Worm (Caenorhabditis elegans): Measurements from ENCODE around the gene T19C3.6.
A peak's percentile ranks its signal among the peaks of the same experiment; 100 is the strongest.

The T19C3.6 gene

ce11 chrIII:636067-636466 is 4.7 kb upstream of the T19C3.6 start, which contains the start of gene T19C3.7:
Gene T19C3.7 (minus strand): TSS chrIII:636167.
- TF ChIP-seq T22C8.4 (GFP tag; IDR thresholded peaks at IDR 0.05) (no peak), ztf-23 (GFP tag; IDR thresholded peaks at IDR 0.05) (no peak), med-1 (GFP tag; optimal IDR thresholded peaks at IDR 0.05; ENCODE audit: insufficient read depth) (no peak), flt-1 (GFP tag; IDR thresholded peaks at IDR 0.05) (no peak), ztf-29 (GFP tag; IDR thresholded peaks at IDR 0.05) (no peak), tab-1 (GFP tag; IDR thresholded peaks at IDR 0.05) (no peak), ref-1 (GFP tag; conservative IDR thresholded peaks at IDR 0.05) (no peak), cog-1 (tag; optimal IDR thresholded peaks at IDR 0.05) (no peak), klf-2 (GFP tag; conservative IDR thresholded peaks at IDR 0.05) (no peak)

- TF ChIP-seq med-1 (GFP tag; optimal IDR thresholded peaks at IDR 0.05; ENCODE audit: insufficient read depth) (no peak), ref-1 (GFP tag; conservative IDR thresholded peaks at IDR 0.05) (no peak)
These were observed 3.3 kb upstream of the T19C3.6 start, which contains the start of gene fem-2 for ce11 chrIII:634618-635017. Gene fem-2 (minus strand): TSS chrIII:634626.

DNA sequence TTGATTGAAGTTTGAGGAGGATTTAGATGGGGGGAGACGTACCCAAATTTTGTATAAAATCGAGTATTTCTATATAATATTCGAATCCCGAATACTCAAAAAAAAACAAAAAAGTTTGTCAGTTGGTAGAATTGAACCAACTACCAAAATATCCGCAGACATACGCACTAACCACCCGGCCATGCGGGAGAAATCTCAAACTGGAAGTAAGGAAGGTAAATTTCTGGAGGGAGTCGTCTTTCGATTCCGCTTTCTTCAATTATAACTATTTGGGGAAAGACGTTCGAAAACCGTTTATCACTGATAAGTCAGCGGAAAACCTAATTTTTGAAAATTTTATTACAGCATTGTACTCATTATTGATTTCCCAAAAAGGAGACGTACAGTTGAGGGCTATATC is 2.4 kb downstream of the T19C3.6 start:
- TF ChIP-seq ref-1 (GFP tag; conservative IDR thresholded peaks at IDR 0.05) (0 out of 2 replicates have a peak, but pooled peaks have one; percentile 16), tab-1 (GFP tag; IDR thresholded peaks at IDR 0.05) (peak; percentile 10; the same call in 1 of the 2 replicates), flt-1 (GFP tag; IDR thresholded peaks at IDR 0.05) (peak; percentile 73), klf-2 (GFP tag; conservative IDR thresholded peaks at IDR 0.05) (peak; percentile 51; the same call in 1 of the 2 replicates), ztf-23 (GFP tag; IDR thresholded peaks at IDR 0.05) (peak; percentile 54; the same call in 1 of the 2 replicates)

ce11 chrIII:627838-628237 is 3.5 kb downstream of the T19C3.6 start, which contains the start of gene T19C3.5:
Gene T19C3.5 (minus strand): TSS chrIII:627938.
- no peak for TF ChIP-seq ref-1 (GFP tag; conservative IDR thresholded peaks at IDR 0.05)
- no peak for TF ChIP-seq klf-2 (GFP tag; conservative IDR thresholded peaks at IDR 0.05)
- TF ChIP-seq med-1 (GFP tag; optimal IDR thresholded peaks at IDR 0.05; ENCODE audit: insufficient read depth), result no peak

- no peak for TF ChIP-seq cog-1 (tag; optimal IDR thresholded peaks at IDR 0.05)
- no peak for TF ChIP-seq tab-1 (GFP tag; IDR thresholded peaks at IDR 0.05)
- no peak for TF ChIP-seq T22C8.4 (GFP tag; IDR thresholded peaks at IDR 0.05)
- TF ChIP-seq ztf-23 (GFP tag; IDR thresholded peaks at IDR 0.05), result no peak
- no peak for TF ChIP-seq med-1 (GFP tag; optimal IDR thresholded peaks at IDR 0.05; ENCODE audit: insufficient read depth)
These were observed 5.2 kb downstream of the T19C3.6 start for ce11 chrIII:626091-626490.

DNA sequence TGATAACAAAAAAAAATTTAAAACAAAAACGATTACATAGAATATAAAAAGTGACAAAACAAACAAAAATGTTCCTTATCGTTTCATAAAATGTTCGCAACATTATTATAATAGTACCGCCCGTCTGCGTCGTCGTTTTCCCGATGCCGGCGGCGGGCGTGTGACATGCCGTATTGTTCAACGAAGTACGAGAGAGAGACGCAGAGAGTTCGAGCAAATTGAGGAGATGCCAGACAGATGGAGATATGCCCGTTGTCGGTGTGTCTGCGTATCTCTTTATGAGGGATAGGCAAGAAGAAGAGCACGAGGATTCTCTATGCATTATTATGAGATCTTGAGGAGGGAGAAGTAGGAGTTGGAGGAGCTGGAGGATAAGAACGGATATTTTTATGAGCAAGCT is 7.6 kb downstream of the T19C3.6 start:
- TF ChIP-seq ref-1 (GFP tag; conservative IDR thresholded peaks at IDR 0.05), result no peak
- TF ChIP-seq ztf-23 (GFP tag; IDR thresholded peaks at IDR 0.05), result peak; percentile 45; the same call in 1 of the 2 replicates
- peak; percentile 91 for TF ChIP-seq cog-1 (tag; optimal IDR thresholded peaks at IDR 0.05)
- peak; percentile 65; the same call in 1 of the 2 replicates for TF ChIP-seq flt-1 (GFP tag; IDR thresholded peaks at IDR 0.05)
- TF ChIP-seq klf-2 (GFP tag; conservative IDR thresholded peaks at IDR 0.05), result no peak

DNA sequence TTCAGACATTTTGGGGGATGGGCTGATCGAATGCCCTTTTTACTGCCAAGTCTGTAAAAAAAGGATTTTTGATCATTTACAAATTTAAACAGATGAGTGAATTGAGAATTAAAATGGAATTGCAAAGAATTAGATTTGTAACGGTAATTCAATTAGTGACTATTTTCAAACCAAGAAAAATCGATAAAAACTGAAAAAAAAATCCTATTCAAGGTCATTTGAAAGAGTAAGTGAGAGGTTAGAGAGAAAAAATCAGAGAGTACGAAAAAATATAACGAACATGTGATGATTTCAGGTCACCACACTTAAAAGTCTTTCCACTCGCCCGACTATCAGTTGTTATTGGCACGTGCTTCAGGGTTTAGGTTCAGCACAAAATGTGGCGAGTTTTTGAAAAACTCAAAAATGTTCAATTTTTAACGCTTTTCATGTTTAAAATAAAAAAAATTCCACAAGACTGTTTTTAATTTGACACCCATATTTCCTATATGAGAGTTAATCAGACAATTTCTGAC is 11.1 kb downstream of the T19C3.6 start, which contains the start of gene T19C3.4:
TSS of gene T19C3.4 (minus strand) at position 51 of the 515 bp plus-strand sequence.
- TF ChIP-seq klf-2 (GFP tag; conservative IDR thresholded peaks at IDR 0.05), result no peak
- no peak for TF ChIP-seq ztf-23 (GFP tag; IDR thresholded peaks at IDR 0.05)
- no peak for TF ChIP-seq cog-1 (tag; optimal IDR thresholded peaks at IDR 0.05)
- no peak for TF ChIP-seq flt-1 (GFP tag; IDR thresholded peaks at IDR 0.05)
- TF ChIP-seq T22C8.4 (GFP tag; IDR thresholded peaks at IDR 0.05), result no peak

ce11 chrIII:617467-617866 is 13.9 kb downstream of the T19C3.6 start, which contains the start of gene T19C3.2:
Gene T19C3.2 (minus strand): TSS chrIII:617567.
- TF ChIP-seq ztf-29 (GFP tag; IDR thresholded peaks at IDR 0.05), result no peak
- no peak for TF ChIP-seq ref-1 (GFP tag; conservative IDR thresholded peaks at IDR 0.05)
- no peak for TF ChIP-seq flt-1 (GFP tag; IDR thresholded peaks at IDR 0.05)
- no peak for TF ChIP-seq ztf-23 (GFP tag; IDR thresholded peaks at IDR 0.05)
- TF ChIP-seq cog-1 (tag; optimal IDR thresholded peaks at IDR 0.05), result no peak
- TF ChIP-seq med-1 (GFP tag; optimal IDR thresholded peaks at IDR 0.05; ENCODE audit: insufficient read depth), result no peak
- no peak for TF ChIP-seq tab-1 (GFP tag; IDR thresholded peaks at IDR 0.05)
- TF ChIP-seq klf-2 (GFP tag; conservative IDR thresholded peaks at IDR 0.05), result no peak
- no peak for TF ChIP-seq T22C8.4 (GFP tag; IDR thresholded peaks at IDR 0.05)

ce11 chrIII:614447-614846 is 16.9 kb downstream of the T19C3.6 start, which contains the start of gene T19C3.3:
Gene T19C3.3 (minus strand): TSS chrIII:614547.
- TF ChIP-seq med-1 (GFP tag; optimal IDR thresholded peaks at IDR 0.05; ENCODE audit: insufficient read depth) (no peak), T22C8.4 (GFP tag; IDR thresholded peaks at IDR 0.05) (no peak), cog-1 (tag; optimal IDR thresholded peaks at IDR 0.05) (no peak), tab-1 (GFP tag; IDR thresholded peaks at IDR 0.05) (no peak), ref-1 (GFP tag; conservative IDR thresholded peaks at IDR 0.05) (no peak), klf-2 (GFP tag; conservative IDR thresholded peaks at IDR 0.05) (no peak), ztf-23 (GFP tag; IDR thresholded peaks at IDR 0.05) (no peak), ztf-29 (GFP tag; IDR thresholded peaks at IDR 0.05) (no peak), flt-1 (GFP tag; IDR thresholded peaks at IDR 0.05) (no peak)

DNA sequence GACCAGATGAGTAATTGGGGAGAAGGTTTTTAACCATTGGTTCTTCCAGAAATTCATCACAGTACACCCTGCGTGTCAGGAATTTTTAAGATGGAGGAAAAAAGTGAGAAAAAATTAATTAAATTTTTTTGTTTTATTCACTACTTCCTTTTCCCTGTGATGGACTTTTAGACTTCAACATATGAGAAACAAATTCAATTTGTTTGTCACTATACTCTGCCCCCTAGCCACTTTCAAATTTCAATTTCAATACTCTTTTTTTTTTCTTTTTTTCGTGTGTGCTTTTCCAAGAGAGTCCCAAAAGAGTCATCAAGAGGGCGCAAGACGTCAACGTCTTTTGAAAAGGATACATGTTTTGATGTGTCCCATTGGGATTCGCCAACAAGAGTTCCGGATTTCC is 18.6 kb downstream of the T19C3.6 start:
- no peak for TF ChIP-seq ref-1 (GFP tag; conservative IDR thresholded peaks at IDR 0.05)
- no peak for TF ChIP-seq tab-1 (GFP tag; IDR thresholded peaks at IDR 0.05)
- TF ChIP-seq cog-1 (tag; optimal IDR thresholded peaks at IDR 0.05), result no peak
- no peak for TF ChIP-seq flt-1 (GFP tag; IDR thresholded peaks at IDR 0.05)
- TF ChIP-seq ztf-23 (GFP tag; IDR thresholded peaks at IDR 0.05), result no peak
- no peak for TF ChIP-seq T22C8.4 (GFP tag; IDR thresholded peaks at IDR 0.05)
- TF ChIP-seq med-1 (GFP tag; optimal IDR thresholded peaks at IDR 0.05; ENCODE audit: insufficient read depth), result no peak
- no peak for TF ChIP-seq ztf-29 (GFP tag; IDR thresholded peaks at IDR 0.05)
- TF ChIP-seq klf-2 (GFP tag; conservative IDR thresholded peaks at IDR 0.05), result no peak
